Worm (Caenorhabditis elegans): ENCODE results near the gene nhr-112.

nhr-112 gene

DNA sequence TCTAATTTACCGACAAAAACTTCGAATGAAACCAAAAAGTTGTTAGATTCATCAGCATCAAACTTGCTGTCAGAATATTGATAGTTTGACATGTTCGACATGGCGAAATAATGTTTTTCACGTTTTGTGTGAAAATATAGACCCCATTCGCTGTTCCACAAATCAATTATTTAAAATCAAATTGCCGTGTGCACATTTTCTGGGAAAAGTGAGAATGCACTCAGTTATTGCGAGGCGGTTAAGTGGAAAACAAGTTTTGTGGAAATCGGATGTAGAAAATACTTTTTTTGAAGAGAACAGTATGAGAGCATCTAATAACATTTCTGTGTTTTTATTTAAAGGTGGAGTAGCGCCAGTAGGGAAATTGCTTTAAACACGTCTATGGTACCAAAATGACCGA lies 29.9 kb downstream of the nhr-112 start, which contains the start of gene srw-42:
Gene srw-42 (minus strand): TSS at position 101 of the 400 bp plus-strand sequence.
- TF ChIP-seq lin-54 (GFP tag; optimal IDR thresholded peaks at IDR 0.05), result no peak
- TF ChIP-seq lin-35 (GFP tag; optimal IDR thresholded peaks at IDR 0.05), result no peak
- TF ChIP-seq B0019.2 (GFP tag; conservative IDR thresholded peaks at IDR 0.05), result no peak
- no peak for TF ChIP-seq bed-2 (GFP tag; IDR thresholded peaks at IDR 0.05)
- no peak for TF ChIP-seq B0261.1 (tag; optimal IDR thresholded peaks at IDR 0.05)
- no peak for TF ChIP-seq madf-6 (GFP tag; IDR thresholded peaks at IDR 0.05)
- no peak for TF ChIP-seq ztf-6 (GFP tag; IDR thresholded peaks at IDR 0.05)
- no peak for TF ChIP-seq hrde-1 (tag; optimal IDR thresholded peaks at IDR 0.05; ENCODE audit: borderline replicate concordance)
- TF ChIP-seq attf-6 (GFP tag; IDR thresholded peaks at IDR 0.05), result no peak
- no peak for TF ChIP-seq madf-3 (GFP tag; IDR thresholded peaks at IDR 0.05)
- TF ChIP-seq ztf-26 (tag; optimal IDR thresholded peaks at IDR 0.05), result no peak
- TF ChIP-seq fkh-3 (tag; optimal IDR thresholded peaks at IDR 0.05), result no peak
- TF ChIP-seq athp-1 (tag; optimal IDR thresholded peaks at IDR 0.05), result no peak
- no peak for TF ChIP-seq F39B2.1 (GFP tag; IDR thresholded peaks at IDR 0.05)
- TF ChIP-seq tbp1 (GFP tag; optimal IDR thresholded peaks at IDR 0.05), result no peak
- no peak for TF ChIP-seq xnd-1 (tag; optimal IDR thresholded peaks at IDR 0.05)
- TF ChIP-seq ceh-91 (GFP tag; IDR thresholded peaks at IDR 0.05), result no peak
- no peak for TF ChIP-seq aptf-2 (GFP tag; conservative IDR thresholded peaks at IDR 0.05)

- TF ChIP-seq ceh-40 (GFP tag; IDR thresholded peaks at IDR 0.05) (no peak), lin-26 (GFP tag; IDR thresholded peaks at IDR 0.05) (no peak), ztf-26 (tag; optimal IDR thresholded peaks at IDR 0.05) (no peak), attf-6 (GFP tag; IDR thresholded peaks at IDR 0.05) (no peak), zfh-2 (GFP tag; conservative IDR thresholded peaks at IDR 0.05) (peak; percentile 92), egrh-3 (GFP tag; IDR thresholded peaks at IDR 0.05) (peak; percentile 90; the same call in 1 of the 2 replicates)
These were observed 30.7 kb downstream of the nhr-112 start for ce11 chrV:16692988-16693387.

ce11 chrV:16687227-16687626 lies 36.4 kb downstream of the nhr-112 start, which contains the start of gene srz-102:
srz-102 (plus strand) TSS chrV:16687527.
- no peak for TF ChIP-seq ztf-28 (GFP tag; IDR thresholded peaks at IDR 0.05)
- no peak for TF ChIP-seq mcd-1 (GFP tag; IDR thresholded peaks at IDR 0.05)
- TF ChIP-seq dpff-1 (tag; optimal IDR thresholded peaks at IDR 0.05), result no peak
- TF ChIP-seq mxl-1 (tag; optimal IDR thresholded peaks at IDR 0.05), result no peak
- no peak for TF ChIP-seq ceh-79 (tag; optimal IDR thresholded peaks at IDR 0.05)
- no peak for TF ChIP-seq hlh-12 (tag; optimal IDR thresholded peaks at IDR 0.05)
- TF ChIP-seq F33H1.4 (GFP tag; IDR thresholded peaks at IDR 0.05), result no peak
- no peak for TF ChIP-seq lir-1 (GFP tag; conservative IDR thresholded peaks at IDR 0.05)
- no peak for TF ChIP-seq lag-1 (GFP tag; IDR thresholded peaks at IDR 0.05)

- TF ChIP-seq gei-17 (GFP tag; optimal IDR thresholded peaks at IDR 0.05) (no peak), ztf-18 (tag; optimal IDR thresholded peaks at IDR 0.05) (no peak), F49E8.2 (tag; optimal IDR thresholded peaks at IDR 0.05; ENCODE audit: insufficient read depth) (no peak), bed-2 (GFP tag; IDR thresholded peaks at IDR 0.05) (no peak), zfh-2 (GFP tag; conservative IDR thresholded peaks at IDR 0.05) (no peak), dpff-1 (tag; optimal IDR thresholded peaks at IDR 0.05) (no peak), let-526 (GFP tag; IDR thresholded peaks at IDR 0.05) (no peak), nfyb-1 (GFP tag; IDR thresholded peaks at IDR 0.05) (no peak), unc-130 (GFP tag; optimal IDR thresholded peaks at IDR 0.05) (no peak), attf-3 (GFP tag; conservative IDR thresholded peaks at IDR 0.05) (no peak), F22D6.2 (tag; optimal IDR thresholded peaks at IDR 0.05) (no peak), F10E7.11 (tag; optimal IDR thresholded peaks at IDR 0.05) (no peak), F55B11.4 (tag; optimal IDR thresholded peaks at IDR 0.05; ENCODE audit: borderline replicate concordance, insufficient read depth) (no peak), nfya-1 (tag; optimal IDR thresholded peaks at IDR 0.05; ENCODE audit: borderline replicate concordance, insufficient read depth) (no peak), C06A6.2 (GFP tag; conservative IDR thresholded peaks at IDR 0.05) (no peak)
These were observed 37.9 kb downstream of the nhr-112 start, which contains the start of gene srw-43 for ce11 chrV:16685725-16686124. srw-43 (plus strand) TSS chrV:16686025.
